Worm (Caenorhabditis elegans) whole organism, midembryonic: ENCODE measurements around the gene cua-1.

Experiments
- klf-2 ChIP-seq: fragments of 200-800 bp; sonication (Bioruptor generic); conservative IDR thresholded peaks from 2 replicates; pipeline ENCODE4 v1.3.6; 2022; ENCODE audit warnings: missing genetic modification reagents, missing genetic modification characterization, missing compliant biosample characterization
- med-1 ChIP-seq: sonication (generic microtip); optimal IDR thresholded peaks from 2 replicates; lab custom pipeline; 2017; ENCODE audit warnings: missing genetic modification characterization, mild to moderate bottlenecking, missing compliant biosample characterization, antibody characterized with exemption, missing genetic modification reagents; ENCODE audit not compliant: insufficient read depth
- ref-1 ChIP-seq: fragments of 200-800 bp; sonication (Bioruptor generic); conservative IDR thresholded peaks from 2 replicates; pipeline ENCODE4 v1.3.6; 2022; ENCODE audit warnings: missing genetic modification reagents, missing genetic modification characterization, missing compliant biosample characterization
- tab-1 ChIP-seq: fragments of 200-800 bp; sonication (Bioruptor generic); IDR thresholded peaks from 2 replicates; pipeline ENCODE4 v1.3.6; 2022; ENCODE audit warnings: missing genetic modification characterization, missing compliant biosample characterization
- ztf-23 ChIP-seq: fragments of 200-800 bp; sonication (Bioruptor generic); IDR thresholded peaks from 2 replicates; pipeline ENCODE4 v1.3.6; 2022; ENCODE audit warnings: missing genetic modification reagents, missing genetic modification characterization, missing compliant biosample characterization

ce11 chrIII:13426036-13426435 lies 29.1 kb downstream of the cua-1 start, which contains the start of gene cope-1:
- no peak for TF ChIP-seq ztf-23 (GFP tag; lab: Robert Waterston, UW)
- TF ChIP-seq tab-1 (GFP tag; lab: Robert Waterston, UW), result no peak
- TF ChIP-seq med-1 (GFP tag; lab: Kevin White, UChicago), result no peak
- TF ChIP-seq ref-1 (GFP tag; lab: Robert Waterston, UW), result no peak
- no peak for TF ChIP-seq klf-2 (GFP tag; lab: Robert Waterston, UW)
